Worm (Caenorhabditis elegans) whole organism, midembryonic: Measurements from ENCODE around the gene R09E10.2.
"Not testable (repeated sequence)": the region's sequence is repeated elsewhere in the genome, so short reads cannot be mapped to it uniquely, and the experiment has no call there.

ENCODE experiments used
- T22C8.4 ChIP-seq: fragments of 200-800 bp; sonication (Bioruptor generic); IDR thresholded peaks from 2 replicates; pipeline ENCODE4 v1.3.6; 2022; ENCODE audit warnings: missing genetic modification characterization, missing compliant biosample characterization
- cog-1 ChIP-seq: sonication (generic microtip); optimal IDR thresholded peaks from 2 replicates; lab custom pipeline; 2016; ENCODE audit warnings: missing genetic modification characterization, missing compliant biosample characterization
- flt-1 ChIP-seq: fragments of 200-800 bp; sonication (Bioruptor generic); IDR thresholded peaks from 2 replicates; pipeline ENCODE4 v1.3.6; 2022; ENCODE audit warnings: missing genetic modification characterization, missing compliant biosample characterization
- klf-2 ChIP-seq: fragments of 200-800 bp; sonication (Bioruptor generic); conservative IDR thresholded peaks from 2 replicates; pipeline ENCODE4 v1.3.6; 2022; ENCODE audit warnings: missing genetic modification reagents, missing genetic modification characterization, missing compliant biosample characterization
- med-1 ChIP-seq: sonication (generic microtip); optimal IDR thresholded peaks from 2 replicates; lab custom pipeline; 2017; ENCODE audit warnings: missing genetic modification characterization, mild to moderate bottlenecking, missing compliant biosample characterization, antibody characterized with exemption, missing genetic modification reagents; ENCODE audit not compliant: insufficient read depth
- ref-1 ChIP-seq: fragments of 200-800 bp; sonication (Bioruptor generic); conservative IDR thresholded peaks from 2 replicates; pipeline ENCODE4 v1.3.6; 2022; ENCODE audit warnings: missing genetic modification reagents, missing genetic modification characterization, missing compliant biosample characterization
- tab-1 ChIP-seq: fragments of 200-800 bp; sonication (Bioruptor generic); IDR thresholded peaks from 2 replicates; pipeline ENCODE4 v1.3.6; 2022; ENCODE audit warnings: missing genetic modification characterization, missing compliant biosample characterization
- ztf-23 ChIP-seq: fragments of 200-800 bp; sonication (Bioruptor generic); IDR thresholded peaks from 2 replicates; pipeline ENCODE4 v1.3.6; 2022; ENCODE audit warnings: missing genetic modification reagents, missing genetic modification characterization, missing compliant biosample characterization
- ztf-29 ChIP-seq: fragments of 200-800 bp; sonication (Bioruptor generic); IDR thresholded peaks from 2 replicates; pipeline ENCODE4 v1.3.6; 2022; ENCODE audit warnings: missing genetic modification reagents, missing genetic modification characterization, missing compliant biosample characterization

Gene R09E10.2

ce11 chrIV:10323368-10323767, 5.3 kb upstream of the R09E10.2 start:
- 0 out of 2 replicates have a peak, but pooled peaks have one; percentile 52 for TF ChIP-seq tab-1

- not testable (repeated sequence) for TF ChIP-seq klf-2 (GFP tag; lab: Robert Waterston, UW); ref-1; T22C8.4
Observed at ce11 chrIV:10322650-10323049, 4.6 kb upstream of the R09E10.2 start, which contains the start of gene R09E10.1. R09E10.1 (minus strand) TSS chrIV:10322750.

ce11 chrIV:10313565-10313964, 4.5 kb downstream of the R09E10.2 start, which contains the start of gene acs-18:
acs-18 (minus strand) TSS chrIV:10313665.
- no peak for TF ChIP-seq tab-1
- no peak for TF ChIP-seq T22C8.4
- no peak for TF ChIP-seq ref-1
- no peak for TF ChIP-seq klf-2 (GFP tag; lab: Robert Waterston, UW)
- no peak for TF ChIP-seq cog-1 (tag; lab: Kevin White, UChicago)

- TF ChIP-seq ztf-23 (GFP tag; lab: Robert Waterston, UW) (no peak), tab-1 (no peak), klf-2 (GFP tag; lab: Robert Waterston, UW) (no peak), flt-1 (no peak), cog-1 (tag; lab: Kevin White, UChicago) (no peak), med-1 (GFP tag; lab: Kevin White, UChicago) (no peak), T22C8.4 (no peak), ref-1 (no peak)
Observed at ce11 chrIV:10311115-10311514, 7.0 kb downstream of the R09E10.2 start.

DNA sequence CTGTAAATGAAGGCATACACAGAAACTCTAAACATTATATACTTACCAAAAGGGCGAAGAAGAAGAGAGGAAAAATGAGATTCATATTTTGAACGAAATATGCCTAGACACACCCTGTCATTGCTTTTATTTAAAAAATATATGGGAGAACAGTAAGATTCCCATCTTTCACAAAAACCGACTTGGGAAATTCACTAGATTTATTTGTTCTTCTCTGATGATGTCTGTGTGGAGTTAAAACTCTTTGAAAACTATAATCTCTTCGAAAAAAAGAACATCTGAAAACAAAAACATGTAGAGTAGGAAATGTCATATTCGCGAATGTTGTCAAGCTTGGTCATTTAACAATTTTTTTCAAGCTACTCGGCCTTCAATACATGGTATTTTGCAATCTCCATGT, 7.8 kb downstream of the R09E10.2 start, which contains the start of gene R09E10.8:
Gene R09E10.8 (minus strand): TSS at position 101 of the 400 bp plus-strand sequence.
- TF ChIP-seq ztf-23 (GFP tag; lab: Robert Waterston, UW) (no peak), T22C8.4 (no peak), ztf-29 (GFP tag; lab: Robert Waterston, UW) (no peak), cog-1 (tag; lab: Kevin White, UChicago) (no peak), flt-1 (no peak), ref-1 (no peak), tab-1 (no peak), klf-2 (GFP tag; lab: Robert Waterston, UW) (no peak), med-1 (GFP tag; lab: Kevin White, UChicago) (no peak)

DNA sequence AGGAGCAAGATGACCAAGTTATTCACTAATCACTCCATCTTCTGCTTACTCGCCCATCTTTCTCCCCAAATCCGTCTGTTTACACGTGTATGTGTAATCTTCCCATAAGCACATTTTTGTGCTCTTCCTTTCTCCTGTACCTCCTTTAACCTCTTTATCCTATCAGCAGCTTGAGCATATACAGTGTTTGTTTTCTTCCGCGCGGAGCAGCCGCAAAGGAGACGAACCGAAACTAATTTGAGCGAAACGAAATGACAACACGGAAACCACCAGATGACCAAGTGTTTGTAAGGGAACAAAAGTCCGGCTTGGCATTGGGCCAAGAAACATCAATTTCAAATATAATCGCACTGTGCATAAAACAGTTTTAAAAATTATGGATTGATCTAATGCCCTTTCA, 13.7 kb downstream of the R09E10.2 start:
- TF ChIP-seq ref-1 (no peak), flt-1 (no peak), cog-1 (tag; lab: Kevin White, UChicago) (no peak), T22C8.4 (no peak), med-1 (GFP tag; lab: Kevin White, UChicago) (no peak), ztf-23 (GFP tag; lab: Robert Waterston, UW) (no peak), klf-2 (GFP tag; lab: Robert Waterston, UW) (no peak), ztf-29 (GFP tag; lab: Robert Waterston, UW) (no peak), tab-1 (no peak)

DNA sequence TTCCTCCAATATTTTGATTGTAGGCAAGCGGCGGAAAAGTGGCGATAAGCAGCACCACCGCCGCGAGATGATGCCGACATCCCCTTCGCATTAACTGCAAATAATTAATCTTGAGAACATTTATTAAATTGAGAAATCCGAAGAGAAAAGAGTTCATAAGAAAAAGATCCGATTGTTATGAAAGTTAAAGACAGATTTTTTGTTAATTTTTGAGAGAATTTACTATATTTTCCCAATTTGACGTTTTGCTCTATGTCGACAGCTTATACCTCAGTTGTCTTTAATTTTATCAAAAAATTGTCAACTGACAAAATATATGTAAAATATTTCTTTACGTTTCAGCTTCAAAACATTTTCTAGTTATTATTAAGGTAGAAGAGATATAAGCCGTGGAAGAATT, 15.9 kb downstream of the R09E10.2 start, which contains the start of gene R09E10.5:
Gene R09E10.5 (minus strand): TSS at position 101 of the 400 bp plus-strand sequence.
- no peak for TF ChIP-seq ztf-29 (GFP tag; lab: Robert Waterston, UW)
- no peak for TF ChIP-seq T22C8.4
- TF ChIP-seq klf-2 (GFP tag; lab: Robert Waterston, UW), result no peak
- no peak for TF ChIP-seq cog-1 (tag; lab: Kevin White, UChicago)
- TF ChIP-seq ztf-23 (GFP tag; lab: Robert Waterston, UW), result no peak
- TF ChIP-seq flt-1, result no peak

ce11 chrIV:10296036-10296435, 22.1 kb downstream of the R09E10.2 start:
- TF ChIP-seq ztf-29 (GFP tag; lab: Robert Waterston, UW), result no peak
- TF ChIP-seq med-1 (GFP tag; lab: Kevin White, UChicago), result no peak
- TF ChIP-seq flt-1, result no peak
- no peak for TF ChIP-seq tab-1
- TF ChIP-seq ztf-23 (GFP tag; lab: Robert Waterston, UW), result no peak
- no peak for TF ChIP-seq T22C8.4
- no peak for TF ChIP-seq ref-1
- TF ChIP-seq klf-2 (GFP tag; lab: Robert Waterston, UW), result no peak
- no peak for TF ChIP-seq cog-1 (tag; lab: Kevin White, UChicago)

- TF ChIP-seq ref-1 (no peak), cog-1 (tag; lab: Kevin White, UChicago) (no peak), tab-1 (no peak), T22C8.4 (no peak)
Observed at ce11 chrIV:10295084-10295483, 23.0 kb downstream of the R09E10.2 start, which contains the start of gene R09E10.13. R09E10.13 (minus strand) TSS chrIV:10295144.

DNA sequence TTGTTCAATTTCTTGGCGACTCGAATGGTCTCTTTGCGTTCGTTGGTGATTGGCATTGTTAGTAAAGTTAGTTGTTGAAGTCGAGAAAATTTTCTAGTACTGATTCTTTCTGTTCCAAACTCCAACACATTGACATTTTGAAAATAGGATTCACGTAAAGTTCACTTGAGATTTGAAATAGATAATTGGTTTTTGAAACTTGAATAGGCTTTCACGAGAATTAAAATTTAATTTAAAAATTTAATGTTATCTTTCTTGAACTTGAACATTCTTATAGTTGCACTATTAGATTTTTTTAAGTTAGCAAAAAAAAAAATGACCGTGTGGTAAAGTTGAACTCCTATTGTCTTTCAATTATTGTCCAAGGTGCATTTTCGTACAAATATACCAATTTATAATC, 24.1 kb downstream of the R09E10.2 start, which contains the start of gene R09E10.6:
Gene R09E10.6 (minus strand): TSS at position 101 of the 400 bp plus-strand sequence.
- TF ChIP-seq klf-2 (GFP tag; lab: Robert Waterston, UW) (no peak), ztf-23 (GFP tag; lab: Robert Waterston, UW) (no peak), flt-1 (no peak), ztf-29 (GFP tag; lab: Robert Waterston, UW) (no peak), T22C8.4 (no peak), cog-1 (tag; lab: Kevin White, UChicago) (no peak), tab-1 (no peak), ref-1 (no peak), med-1 (GFP tag; lab: Kevin White, UChicago) (no peak)

DNA sequence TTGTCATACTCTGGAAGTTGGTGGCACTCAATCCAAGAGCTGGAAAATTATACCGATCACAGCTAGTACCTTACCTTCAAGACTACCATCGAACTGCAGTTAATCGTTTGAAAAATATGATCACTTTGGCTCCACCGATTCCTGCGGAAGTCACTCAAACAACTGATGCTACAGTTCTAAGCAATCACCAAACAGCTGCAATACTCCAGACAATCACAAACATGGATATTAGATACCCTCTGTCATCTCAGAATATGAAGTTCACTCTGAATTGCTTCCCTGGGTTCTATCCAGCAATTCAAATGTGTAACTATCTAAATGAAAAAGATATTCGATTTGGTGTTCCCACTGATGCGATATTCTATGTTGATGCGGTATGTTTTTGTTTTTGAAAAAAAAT, 29.5 kb downstream of the R09E10.2 start:
- TF ChIP-seq ref-1 (no peak), T22C8.4 (no peak), ztf-23 (GFP tag; lab: Robert Waterston, UW) (no peak), flt-1 (no peak), klf-2 (GFP tag; lab: Robert Waterston, UW) (no peak), tab-1 (no peak), cog-1 (tag; lab: Kevin White, UChicago) (no peak), ztf-29 (GFP tag; lab: Robert Waterston, UW) (no peak), med-1 (GFP tag; lab: Kevin White, UChicago) (no peak)
